Fruit fly (Drosophila melanogaster) whole organism, embryonic: ENCODE measurements around the gene Tsp97E.

Experiments
- CG10366 ChIP-seq: fragments of 200-800 bp; sonication (Bioruptor generic); IDR thresholded peaks from 2 replicates; pipeline ENCODE4 v1.3.6; 2022; ENCODE audit warnings: missing biosample characterization, missing genetic modification characterization
- CG12299 ChIP-seq: fragments of 200-800 bp; sonication (Bioruptor generic); optimal IDR thresholded peaks from 2 replicates; lab custom pipeline; 2018; ENCODE audit warnings: missing biosample characterization, mild to moderate bottlenecking, missing genetic modification characterization
- CG14050 ChIP-seq: fragments of 200-800 bp; sonication (Bioruptor generic); IDR thresholded peaks from 3 replicates; pipeline ENCODE4 v1.3.6; 2022; ENCODE audit warnings: missing biosample characterization, missing genetic modification characterization
- CG15011 ChIP-seq: fragments of 200-800 bp; sonication (Bioruptor generic); optimal IDR thresholded peaks from 3 replicates; lab custom pipeline; 2018; ENCODE audit warnings: missing biosample characterization, mild to moderate bottlenecking, missing genetic modification characterization
- CG15514 ChIP-seq: fragments of 200-800 bp; sonication (Bioruptor generic); optimal IDR thresholded peaks from 3 replicates; lab custom pipeline; 2017; ENCODE audit warnings: missing biosample characterization, missing genetic modification characterization, mild to moderate bottlenecking, moderate library complexity, missing genetic modification reagents
- CG16815 ChIP-seq: fragments of 200-800 bp; sonication (Bioruptor generic); optimal IDR thresholded peaks from 3 replicates; lab custom pipeline; 2017; ENCODE audit warnings: missing biosample characterization, mild to moderate bottlenecking, missing genetic modification characterization
- CG17912 ChIP-seq: fragments of 200-800 bp; sonication (Bioruptor generic); optimal IDR thresholded peaks from 2 replicates; lab custom pipeline; 2018; ENCODE audit warnings: missing biosample characterization, mild to moderate bottlenecking, missing genetic modification characterization
- CG18764 ChIP-seq: fragments of 200-800 bp; sonication (Bioruptor generic); optimal IDR thresholded peaks from 3 replicates; lab custom pipeline; 2016; ENCODE audit warnings: missing biosample characterization, missing genetic modification characterization
- CG2678 ChIP-seq: fragments of 200-800 bp; sonication (Bioruptor generic); optimal IDR thresholded peaks from 3 replicates; lab custom pipeline; 2019; ENCODE audit warnings: missing biosample characterization, mild to moderate bottlenecking, missing genetic modification characterization, moderate library complexity
- CG2875 ChIP-seq: fragments of 200-800 bp; sonication (Bioruptor generic); optimal IDR thresholded peaks from 2 replicates; lab custom pipeline; 2017; ENCODE audit warnings: missing biosample characterization, mild to moderate bottlenecking, missing genetic modification characterization, missing genetic modification reagents
- CG30020 ChIP-seq: fragments of 200-800 bp; optimal IDR thresholded peaks from 2 replicates; lab custom pipeline; 2019; ENCODE audit warnings: missing biosample characterization, mild to moderate bottlenecking, missing genetic modification characterization, moderate library complexity
- CG31224 ChIP-seq: fragments of 200-800 bp; sonication (Bioruptor generic); IDR thresholded peaks from 2 replicates; pipeline ENCODE4 v1.3.6; 2022; ENCODE audit warnings: missing biosample characterization, missing genetic modification characterization
- CG33557 ChIP-seq: fragments of 200-800 bp; sonication (Bioruptor generic); optimal IDR thresholded peaks from 2 replicates; lab custom pipeline; 2019; ENCODE audit warnings: missing biosample characterization, mild to moderate bottlenecking, missing genetic modification characterization, moderate library complexity
- CG5953 ChIP-seq: fragments of 200-800 bp; sonication (Bioruptor generic); IDR thresholded peaks from 2 replicates; pipeline ENCODE4 v1.3.6; 2022; ENCODE audit warnings: missing biosample characterization, missing genetic modification characterization
- CG6683 ChIP-seq: fragments of 200-800 bp; sonication (Bioruptor generic); optimal IDR thresholded peaks from 2 replicates; lab custom pipeline; 2017; ENCODE audit warnings: missing biosample characterization, mild to moderate bottlenecking, missing genetic modification characterization, missing genetic modification reagents
- CG6813 ChIP-seq: fragments of 200-800 bp; sonication (Bioruptor generic); optimal IDR thresholded peaks from 2 replicates; lab custom pipeline; 2017; ENCODE audit warnings: missing biosample characterization, missing genetic modification characterization, mild to moderate bottlenecking, moderate library complexity, missing genetic modification reagents
- CG8089 ChIP-seq: fragments of 200-800 bp; sonication (Bioruptor generic); optimal IDR thresholded peaks from 3 replicates; lab custom pipeline; 2016; ENCODE audit warnings: missing biosample characterization, missing genetic modification characterization
- CG8281 ChIP-seq: fragments of 200-800 bp; sonication (Bioruptor generic); optimal IDR thresholded peaks from 2 replicates; lab custom pipeline; 2018; ENCODE audit warnings: missing biosample characterization, mild to moderate bottlenecking, missing genetic modification characterization, moderate library complexity
- CG8924 ChIP-seq: fragments of 200-800 bp; optimal IDR thresholded peaks from 3 replicates; lab custom pipeline; 2019; ENCODE audit warnings: missing biosample characterization, mild to moderate bottlenecking, missing genetic modification characterization, moderate library complexity
- Camta ChIP-seq: fragments of 200-800 bp; sonication (Bioruptor generic); optimal IDR thresholded peaks from 2 replicates; lab custom pipeline; 2016; ENCODE audit warnings: missing biosample characterization, missing genetic modification characterization
- CrebB ChIP-seq: fragments of 200-800 bp; sonication (Bioruptor generic); optimal IDR thresholded peaks from 3 replicates; lab custom pipeline; 2018; ENCODE audit warnings: missing biosample characterization, mild to moderate bottlenecking, missing genetic modification characterization
- D19A ChIP-seq: fragments of 200-800 bp; optimal IDR thresholded peaks from 3 replicates; lab custom pipeline; 2019; ENCODE audit warnings: missing biosample characterization, mild to moderate bottlenecking, missing genetic modification characterization, moderate library complexity
- Dip2 ChIP-seq: fragments of 200-800 bp; sonication (Bioruptor generic); IDR thresholded peaks from 2 replicates; pipeline ENCODE4 v1.3.6; 2022; ENCODE audit warnings: missing biosample characterization, missing genetic modification characterization
- Ets65A ChIP-seq: fragments of 200-800 bp; sonication (Bioruptor generic); peaks from one replicate; lab custom pipeline; 2016; ENCODE audit warnings: missing biosample characterization, missing genetic modification characterization
- Fer3 ChIP-seq: fragments of 200-800 bp; sonication (Bioruptor generic); optimal IDR thresholded peaks from 2 replicates; lab custom pipeline; 2018; ENCODE audit warnings: missing biosample characterization, mild to moderate bottlenecking, missing genetic modification characterization, moderate library complexity
- Hand ChIP-seq: fragments of 200-800 bp; sonication (Bioruptor generic); optimal IDR thresholded peaks from 2 replicates; lab custom pipeline; 2017; ENCODE audit warnings: mild to moderate bottlenecking, missing biosample characterization, missing genetic modification reagents, missing genetic modification characterization
- Hmr ChIP-seq: fragments of 200-800 bp; sonication (Bioruptor generic); optimal IDR thresholded peaks from 3 replicates; lab custom pipeline; 2017; ENCODE audit warnings: mild to moderate bottlenecking, missing biosample characterization, missing genetic modification reagents, missing genetic modification characterization
- Hr78 ChIP-seq, 2 experiments: fragments of 200-800 bp in 1 of 2; fragments of >200 bp in 1 of 2; sonication (Bioruptor generic) in 1 of 2; optimal IDR thresholded peaks; 2 replicates each; lab custom pipeline; 2017 to 2019; ENCODE audit warnings: missing biosample characterization in 2 of 2, missing genetic modification characterization in 2 of 2, mild to moderate bottlenecking in 1 of 2, moderate library complexity in 1 of 2
- Ravus ChIP-seq: fragments of 200-800 bp; sonication (Bioruptor generic); IDR thresholded peaks from 2 replicates; pipeline ENCODE4 v1.3.6; 2022; ENCODE audit warnings: missing biosample characterization, missing genetic modification characterization
- Spps ChIP-seq: fragments of 200-800 bp; sonication (Bioruptor generic); optimal IDR thresholded peaks from 2 replicates; lab custom pipeline; 2018; ENCODE audit warnings: missing biosample characterization, mild to moderate bottlenecking, missing genetic modification characterization
- Sry-δ ChIP-seq: fragments of 200-800 bp; sonication (Bioruptor generic); optimal IDR thresholded peaks from 2 replicates; lab custom pipeline; 2016; ENCODE audit warnings: missing biosample characterization, missing genetic modification characterization
- Xrp1 ChIP-seq: fragments of 200-800 bp; sonication (Bioruptor generic); IDR thresholded peaks from 2 replicates; pipeline ENCODE4 v1.3.6; 2022; ENCODE audit warnings: missing biosample characterization, missing genetic modification characterization
- chinmo ChIP-seq: fragments of 200-800 bp; sonication (Bioruptor generic); IDR thresholded peaks from 4 replicates; pipeline ENCODE4 v1.3.6; 2022; ENCODE audit warnings: missing biosample characterization, missing genetic modification characterization; ENCODE audit not compliant: partially characterized antibody
- chm ChIP-seq: fragments of 200-800 bp; sonication (Bioruptor generic); IDR thresholded peaks from 2 replicates; pipeline ENCODE4 v1.3.6; 2022; ENCODE audit warnings: missing biosample characterization, missing genetic modification characterization
- dmrt11E ChIP-seq: fragments of 200-800 bp; sonication (Bioruptor generic); optimal IDR thresholded peaks from 3 replicates; lab custom pipeline; 2018; ENCODE audit warnings: missing biosample characterization, mild to moderate bottlenecking, missing genetic modification characterization, moderate library complexity
- ewg ChIP-seq: fragments of 200-800 bp; sonication (Bioruptor generic); optimal IDR thresholded peaks from 3 replicates; lab custom pipeline; 2017; ENCODE audit warnings: mild to moderate bottlenecking, missing biosample characterization, missing genetic modification reagents, missing genetic modification characterization
- gcm2 ChIP-seq: fragments of 200-800 bp; sonication (Bioruptor generic); optimal IDR thresholded peaks from 2 replicates; lab custom pipeline; 2016; ENCODE audit warnings: missing biosample characterization, missing genetic modification characterization
- grn ChIP-seq: fragments of 200-800 bp; sonication (Bioruptor generic); optimal IDR thresholded peaks from 3 replicates; lab custom pipeline; 2017; ENCODE audit warnings: missing biosample characterization, missing genetic modification characterization
- gsb-n ChIP-seq: fragments of 200-800 bp; sonication (Bioruptor generic); optimal IDR thresholded peaks from 3 replicates; lab custom pipeline; 2018; ENCODE audit warnings: missing biosample characterization, mild to moderate bottlenecking, missing genetic modification characterization
- ham ChIP-seq: fragments of 200-800 bp; sonication (Bioruptor generic); IDR thresholded peaks from 2 replicates; pipeline ENCODE4 v1.3.6; 2022; ENCODE audit warnings: missing biosample characterization, missing genetic modification characterization
- lbe ChIP-seq: fragments of 200-800 bp; sonication (Bioruptor generic); optimal IDR thresholded peaks from 2 replicates; lab custom pipeline; 2016; ENCODE audit warnings: missing biosample characterization, mild to moderate bottlenecking, missing genetic modification characterization
- lilli ChIP-seq: fragments of 200-800 bp; sonication (Bioruptor generic); optimal IDR thresholded peaks from 3 replicates; lab custom pipeline; 2016; ENCODE audit warnings: missing biosample characterization, missing genetic modification characterization
- maf-S ChIP-seq: fragments of 200-800 bp; sonication (Bioruptor generic); optimal IDR thresholded peaks from 2 replicates; lab custom pipeline; 2016; ENCODE audit warnings: missing biosample characterization, missing genetic modification characterization
- onecut ChIP-seq: fragments of 200-800 bp; sonication (Bioruptor generic); IDR thresholded peaks from 2 replicates; pipeline ENCODE4 v1.3.6; 2022; ENCODE audit warnings: missing biosample characterization, missing genetic modification characterization
- pho ChIP-seq: fragments of 200-800 bp; sonication (Bioruptor generic); optimal IDR thresholded peaks from 2 replicates; lab custom pipeline; 2016; ENCODE audit warnings: missing biosample characterization, missing genetic modification characterization
- tgo ChIP-seq: fragments of 200-800 bp; sonication (Bioruptor generic); IDR thresholded peaks from 3 replicates; pipeline ENCODE4 v1.3.6; 2022; ENCODE audit warnings: missing biosample characterization, missing genetic modification characterization
- toy ChIP-seq: fragments of 200-800 bp; sonication (Bioruptor generic); IDR thresholded peaks from 2 replicates; pipeline ENCODE4 v1.3.6; 2022; ENCODE audit warnings: missing biosample characterization, missing genetic modification characterization
- ttk ChIP-seq: fragments of 200-800 bp; sonication (Bioruptor generic); IDR thresholded peaks from 2 replicates; pipeline ENCODE4 v2.1.2; 2022; ENCODE audit warnings: missing biosample characterization, missing genetic modification characterization
- wor ChIP-seq: fragments of 200-800 bp; sonication (Bioruptor generic); IDR thresholded peaks from 2 replicates; pipeline ENCODE4 v1.3.6; 2022; ENCODE audit warnings: missing biosample characterization, missing genetic modification characterization
- z ChIP-seq: fragments of 200-800 bp; sonication (Bioruptor generic); IDR thresholded peaks from 3 replicates; pipeline ENCODE4 v1.3.6; 2022; ENCODE audit warnings: missing biosample characterization, missing genetic modification characterization

The Tsp97E gene

DNA sequence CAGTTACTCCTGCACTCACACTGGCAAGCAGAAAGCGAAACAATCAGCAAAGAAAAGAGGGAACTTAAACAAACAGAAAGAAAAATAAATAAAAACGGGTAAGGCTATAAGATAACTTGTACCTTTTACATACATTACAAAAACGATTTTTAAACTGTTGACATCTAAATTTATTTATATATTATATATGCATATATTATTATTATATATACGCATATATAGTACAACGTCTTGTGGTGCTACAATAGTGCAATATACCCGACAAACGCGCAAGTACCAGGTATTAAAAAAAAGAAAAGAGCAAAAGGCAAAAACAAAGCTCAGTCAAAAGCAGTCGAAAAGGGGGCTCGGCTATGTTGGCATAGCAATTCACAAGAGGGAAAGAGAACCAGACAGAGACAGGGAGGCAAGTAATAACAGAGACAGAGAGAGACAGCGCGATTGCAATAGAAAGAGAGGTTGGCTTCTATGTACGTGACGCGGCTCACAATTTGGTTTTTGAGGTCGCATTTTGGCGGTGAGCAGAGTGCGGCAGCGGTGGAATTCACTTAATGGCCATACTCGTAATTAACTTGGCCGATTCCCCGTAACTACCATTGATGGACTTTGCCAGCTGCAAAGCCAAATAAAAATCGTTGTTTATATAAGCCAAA, 10.5 kb downstream of the Tsp97E start (continued):
- TF ChIP-seq grn (GFP tag; lab: Kevin White, UChicago) (no peak), CG17912 (no peak), CG8281 (tag; lab: Kevin White, UChicago) (peak; percentile 4), CrebB (tag; lab: Kevin White, UChicago) (no peak), Xrp1 (GFP tag; lab: Robert Waterston, UW) (peak; percentile 89), Sry-δ (GFP tag; lab: Kevin White, UChicago) (no peak), CG33557 (GFP tag; lab: Kevin White, UChicago) (no peak), Camta (peak; percentile 16), CG8924 (tag; lab: Kevin White, UChicago) (peak; percentile 86), CG6683 (peak; percentile 44), CG15514 (GFP tag; lab: Kevin White, UChicago) (peak; percentile 53), dmrt11E (tag; lab: Kevin White, UChicago) (peak; percentile 64), CG2678 (tag; lab: Kevin White, UChicago) (peak; percentile 85), Hmr (GFP tag; lab: Kevin White, UChicago) (peak; percentile 74), maf-S (no peak), Hr78 (GFP tag; optimal IDR thresholded peaks at IDR 0.05; lab: Kevin White, UChicago) (peak in 1 of 2 experiments; percentile 47), Hand (no peak), z (GFP tag; lab: Robert Waterston, UW) (no peak; the same call in 2 of the 3 replicates), lilli (GFP tag; lab: Kevin White, UChicago) (no peak), chm (GFP tag; lab: Robert Waterston, UW) (no peak), CG12299 (tag; lab: Kevin White, UChicago) (no peak), Fer3 (tag; lab: Kevin White, UChicago) (peak; percentile 75), lbe (GFP tag; lab: Kevin White, UChicago) (peak; percentile 88), ewg (GFP tag; lab: Kevin White, UChicago) (peak; percentile 66), ttk (peak; percentile 89), Ets65A (GFP tag; lab: Kevin White, UChicago) (peak; percentile 82), CG8089 (no peak), CG15011 (GFP tag; lab: Kevin White, UChicago) (no peak), CG31224 (GFP tag; lab: Robert Waterston, UW) (0 out of 2 replicates have a peak, but pooled peaks have one; percentile 41), CG10366 (GFP tag; lab: Robert Waterston, UW) (peak; percentile 88), Spps (tag; lab: Kevin White, UChicago) (peak; percentile 60), onecut (GFP tag; lab: Robert Waterston, UW) (peak; percentile 58; the same call in 1 of the 2 replicates), Dip2 (GFP tag; lab: Robert Waterston, UW) (no peak), gsb-n (peak; percentile 76), CG5953 (GFP tag; lab: Robert Waterston, UW) (peak; percentile 85), CG14050 (GFP tag; lab: Robert Waterston, UW) (peak; percentile 78), pho (no peak), CG16815 (GFP tag; lab: Kevin White, UChicago) (peak; percentile 20), CG2875 (peak; percentile 72), CG6813 (peak; percentile 66), chinmo (peak; percentile 87; the same call in 3 of the 4 replicates), toy (GFP tag; lab: Robert Waterston, UW) (no peak), CG18764 (GFP tag; lab: Kevin White, UChicago) (peak; percentile 57), Ravus (GFP tag; lab: Robert Waterston, UW) (peak; percentile 39), tgo (peak; percentile 87), ham (GFP tag; lab: Robert Waterston, UW) (no peak), CG30020 (tag; lab: Kevin White, UChicago) (no peak), gcm2 (GFP tag; lab: Kevin White, UChicago) (no peak), wor (peak; percentile 80), D19A (tag; lab: Kevin White, UChicago) (peak; percentile 84)
